Fruit fly (Drosophila melanogaster) whole organism, larva: ENCODE data around the gene CG14135.
A peak's percentile ranks its signal among the peaks of the same experiment; 100 is the strongest.

Source experiments
- noc ChIP-seq: fragments of 200-800 bp; sonication (Bioruptor generic); optimal IDR thresholded peaks from 3 replicates; lab custom pipeline; 2019; ENCODE audit warnings: missing biosample characterization, mild to moderate bottlenecking, missing genetic modification characterization, moderate library complexity

The CG14135 gene

dm6 chr3L:11699163-11699562 lies 7.8 kb downstream of the CG14135 start, which contains the start of gene Dnai2:
TSS of gene Dnai2 (minus strand) at chr3L:11699263.
- TF ChIP-seq noc (tag; lab: Kevin White, UChicago), result no peak

dm6 chr3L:11701649-11702048 lies 10.3 kb downstream of the CG14135 start:
- no peak for TF ChIP-seq noc (tag; lab: Kevin White, UChicago)

dm6 chr3L:11703579-11703978 lies 12.2 kb downstream of the CG14135 start:
- TF ChIP-seq noc (tag; lab: Kevin White, UChicago), result no peak

dm6 chr3L:11704902-11705546 lies 13.7 kb downstream of the CG14135 start:
- no peak for TF ChIP-seq noc (tag; lab: Kevin White, UChicago)

- peak; percentile 12 for TF ChIP-seq noc (tag; lab: Kevin White, UChicago)
Measured at dm6 chr3L:11707978-11708632, 16.7 kb downstream of the CG14135 start, which contains the start of gene CG11658. TSS of gene CG11658 (minus strand) at chr3L:11708553.

dm6 chr3L:11708633-11709116 lies 17.3 kb downstream of the CG14135 start, which contains the start of the genes Ccdc56 and mtTFB1:
TSS of gene Ccdc56 (plus strand) at chr3L:11708979.
TSS of gene mtTFB1 (plus strand) at chr3L:11708979.
- TF ChIP-seq noc (tag; lab: Kevin White, UChicago), result no peak

dm6 chr3L:11711059-11711628 lies 19.8 kb downstream of the CG14135 start, which contains the start of gene crim:
TSS of gene crim (minus strand) at chr3L:11711386.
- no peak for TF ChIP-seq noc (tag; lab: Kevin White, UChicago)

- no peak for TF ChIP-seq noc (tag; lab: Kevin White, UChicago)
Measured at dm6 chr3L:11711789-11712188, 20.4 kb downstream of the CG14135 start.

- TF ChIP-seq noc (tag; lab: Kevin White, UChicago), result no peak
Measured at dm6 chr3L:11712839-11713238, 21.5 kb downstream of the CG14135 start.

- TF ChIP-seq noc (tag; lab: Kevin White, UChicago), result no peak
Measured at dm6 chr3L:11715187-11715586, 23.8 kb downstream of the CG14135 start, which contains the start of gene CG14132. TSS of gene CG14132 (minus strand) at chr3L:11715285.

- TF ChIP-seq noc (tag; lab: Kevin White, UChicago), result no peak
Measured at dm6 chr3L:11716347-11716746, 25.0 kb downstream of the CG14135 start.

dm6 chr3L:11716899-11717298 lies 25.5 kb downstream of the CG14135 start:
- no peak for TF ChIP-seq noc (tag; lab: Kevin White, UChicago)

dm6 chr3L:11717300-11717699 lies 25.9 kb downstream of the CG14135 start:
- no peak for TF ChIP-seq noc (tag; lab: Kevin White, UChicago)

- TF ChIP-seq noc (tag; lab: Kevin White, UChicago), result no peak
Measured at dm6 chr3L:11717993-11718392, 26.6 kb downstream of the CG14135 start.

- TF ChIP-seq noc (tag; lab: Kevin White, UChicago), result no peak
Measured at dm6 chr3L:11720780-11721179, 29.4 kb downstream of the CG14135 start, which contains the start of gene Bmcp. TSS of gene Bmcp (plus strand) at chr3L:11720934.

- TF ChIP-seq noc (tag; lab: Kevin White, UChicago), result peak; percentile 83
Measured at dm6 chr3L:11721498-11721946, 30.2 kb downstream of the CG14135 start.
